Fruit fly (Drosophila melanogaster) whole organism, embryonic: ENCODE measurements around the gene CG12010.
A peak's percentile ranks its signal among the peaks of the same experiment; 100 is the strongest.

Experiments
- Atf6 ChIP-seq: fragments of 200-800 bp; sonication (Bioruptor generic); IDR thresholded peaks from 2 replicates; pipeline ENCODE4 v1.3.6; 2022; ENCODE audit warnings: missing biosample characterization, missing genetic modification characterization
- Bdp1 ChIP-seq: fragments of 200-800 bp; sonication (Bioruptor generic); optimal IDR thresholded peaks from 3 replicates; lab custom pipeline; 2016; ENCODE audit warnings: missing biosample characterization, missing genetic modification characterization
- C15 ChIP-seq: fragments of 200-800 bp; sonication (Bioruptor generic); IDR thresholded peaks from 3 replicates; pipeline ENCODE4 v1.3.6; 2022; ENCODE audit warnings: missing biosample characterization, missing genetic modification characterization
- CG1233 ChIP-seq: fragments of 200-800 bp; sonication (Bioruptor generic); optimal IDR thresholded peaks from 4 replicates; lab custom pipeline; 2018; ENCODE audit warnings: missing biosample characterization, mild to moderate bottlenecking, missing genetic modification characterization
- CG12942 ChIP-seq: fragments of 200-800 bp; sonication (Bioruptor generic); optimal IDR thresholded peaks from 3 replicates; lab custom pipeline; 2016; ENCODE audit warnings: missing biosample characterization, missing genetic modification characterization
- CG16779 ChIP-seq: fragments of 200-800 bp; sonication (Bioruptor generic); IDR thresholded peaks from 2 replicates; pipeline ENCODE4 v1.3.6; 2022; ENCODE audit warnings: missing biosample characterization, missing genetic modification characterization
- CG17829 ChIP-seq: fragments of 200-800 bp; optimal IDR thresholded peaks from 2 replicates; lab custom pipeline; 2019; ENCODE audit warnings: missing biosample characterization, mild to moderate bottlenecking, missing genetic modification characterization, moderate library complexity
- CG18476 ChIP-seq: fragments of 200-800 bp; sonication (Bioruptor generic); optimal IDR thresholded peaks from 2 replicates; lab custom pipeline; 2016; ENCODE audit warnings: missing biosample characterization, mild to moderate bottlenecking, missing genetic modification characterization
- CG30403 ChIP-seq: fragments of 200-800 bp; sonication (Bioruptor generic); optimal IDR thresholded peaks from 3 replicates; lab custom pipeline; 2016; ENCODE audit warnings: missing biosample characterization, missing genetic modification characterization
- CG34224 ChIP-seq: fragments of 200-800 bp; sonication (Bioruptor generic); IDR thresholded peaks from 3 replicates; pipeline ENCODE4 v1.3.6; 2022; ENCODE audit warnings: missing biosample characterization, missing genetic modification characterization; ENCODE audit not compliant: partially characterized antibody
- CG34376 ChIP-seq: fragments of 200-800 bp; sonication (Bioruptor generic); optimal IDR thresholded peaks from 2 replicates; lab custom pipeline; 2018; ENCODE audit warnings: missing biosample characterization, mild to moderate bottlenecking, missing genetic modification characterization
- CG3726 ChIP-seq: fragments of 200-800 bp; sonication (Bioruptor generic); IDR thresholded peaks from 3 replicates; pipeline ENCODE4, ENCODE4 v1.3.6; 2022; ENCODE audit warnings: missing biosample characterization, missing genetic modification characterization
- CG4730 ChIP-seq: fragments of 200-800 bp; sonication (Bioruptor generic); IDR thresholded peaks from 2 replicates; pipeline ENCODE4 v1.3.6; 2022; ENCODE audit warnings: missing biosample characterization, missing genetic modification characterization
- CG5180 ChIP-seq: fragments of 200-800 bp; sonication (Bioruptor generic); optimal IDR thresholded peaks from 3 replicates; lab custom pipeline; 2017; ENCODE audit warnings: missing biosample characterization, missing genetic modification characterization, mild to moderate bottlenecking, moderate library complexity, missing genetic modification reagents
- CG6175 ChIP-seq: fragments of 200-800 bp; sonication (Bioruptor generic); IDR thresholded peaks from 3 replicates; pipeline ENCODE4 v1.3.6; 2022; ENCODE audit warnings: missing biosample characterization, missing genetic modification characterization
- CG7928 ChIP-seq: fragments of 200-800 bp; sonication (Bioruptor generic); optimal IDR thresholded peaks from 2 replicates; lab custom pipeline; 2017; ENCODE audit warnings: missing biosample characterization, mild to moderate bottlenecking, missing genetic modification characterization
- CG7987 ChIP-seq: fragments of 200-800 bp; sonication (Bioruptor generic); optimal IDR thresholded peaks from 2 replicates; lab custom pipeline; 2018; ENCODE audit warnings: missing biosample characterization, mild to moderate bottlenecking, missing genetic modification characterization, moderate library complexity
- CG9609 ChIP-seq: fragments of 200-800 bp; sonication (Bioruptor generic); optimal IDR thresholded peaks from 3 replicates; lab custom pipeline; 2016; ENCODE audit warnings: missing biosample characterization, missing genetic modification characterization
- E2f1 ChIP-seq: fragments of 200-800 bp; sonication (Bioruptor generic); IDR thresholded peaks from 2 replicates; pipeline ENCODE4 v1.3.6; 2022; ENCODE audit warnings: missing biosample characterization, missing genetic modification characterization
- HLH3B ChIP-seq: fragments of 200-800 bp; sonication (Bioruptor generic); IDR thresholded peaks from 2 replicates; pipeline ENCODE4 v1.3.6; 2022; ENCODE audit warnings: missing biosample characterization, missing genetic modification characterization
- HLHmδ ChIP-seq: fragments of 200-800 bp; sonication (Bioruptor generic); optimal IDR thresholded peaks from 2 replicates; lab custom pipeline; 2018; ENCODE audit warnings: missing biosample characterization, mild to moderate bottlenecking, missing genetic modification characterization, moderate library complexity
- Hey ChIP-seq: fragments of 200-800 bp; sonication (Bioruptor generic); optimal IDR thresholded peaks from 3 replicates; lab custom pipeline; 2018; ENCODE audit warnings: missing biosample characterization, mild to moderate bottlenecking, missing genetic modification characterization
- HmgD ChIP-seq: fragments of 200-800 bp; sonication (Bioruptor generic); optimal IDR thresholded peaks from 3 replicates; lab custom pipeline; 2016; ENCODE audit warnings: missing biosample characterization, missing genetic modification characterization
- Meics ChIP-seq: fragments of 200-800 bp; sonication (Bioruptor generic); optimal IDR thresholded peaks from 2 replicates; lab custom pipeline; 2017; ENCODE audit warnings: missing biosample characterization, mild to moderate bottlenecking, missing genetic modification characterization
- NFAT ChIP-seq: fragments of 200-800 bp; sonication (Bioruptor generic); IDR thresholded peaks from 2 replicates; pipeline ENCODE4 v1.3.6; 2022; ENCODE audit warnings: missing biosample characterization, missing genetic modification characterization
- Nf-YC ChIP-seq: fragments of 200-800 bp; optimal IDR thresholded peaks from 3 replicates; lab custom pipeline; 2019; ENCODE audit warnings: missing biosample characterization, mild to moderate bottlenecking, missing genetic modification characterization, moderate library complexity
- Ravus ChIP-seq: fragments of 200-800 bp; sonication (Bioruptor generic); IDR thresholded peaks from 2 replicates; pipeline ENCODE4 v1.3.6; 2022; ENCODE audit warnings: missing biosample characterization, missing genetic modification characterization
- Sin3A ChIP-seq: fragments of >200 bp; optimal IDR thresholded peaks from 2 replicates; lab custom pipeline; 2018
- Stat92E ChIP-seq, 3 experiments: fragments of >200 bp in 2 of 3; fragments of 200-800 bp in 1 of 3; sonication (Bioruptor generic) in 1 of 3; optimal IDR thresholded peaks; 2 replicates each; lab custom pipeline; 2017 to 2019; ENCODE audit warnings: missing biosample characterization in 3 of 3, missing genetic modification characterization in 3 of 3, mild to moderate bottlenecking in 1 of 3, moderate library complexity in 1 of 3
- ash1 ChIP-seq: fragments of 200-800 bp; sonication (Bioruptor generic); optimal IDR thresholded peaks from 2 replicates; lab custom pipeline; 2018; ENCODE audit warnings: missing biosample characterization, mild to moderate bottlenecking, missing genetic modification characterization
- bowl ChIP-seq: fragments of 200-800 bp; sonication (Bioruptor generic); IDR thresholded peaks from 2 replicates; pipeline ENCODE4 v1.3.6; 2022; ENCODE audit warnings: missing biosample characterization, missing genetic modification characterization
- br ChIP-seq: fragments of >200 bp; optimal IDR thresholded peaks from 2 replicates; lab custom pipeline; 2017
- chn ChIP-seq: fragments of 200-800 bp; sonication (Bioruptor generic); optimal IDR thresholded peaks from 2 replicates; lab custom pipeline; 2016; ENCODE audit warnings: missing biosample characterization, missing genetic modification characterization
- danr ChIP-seq: fragments of 200-800 bp; sonication (Bioruptor generic); IDR thresholded peaks from 2 replicates; pipeline ENCODE4 v1.3.6; 2022; ENCODE audit warnings: missing biosample characterization, missing genetic modification characterization
- dysf ChIP-seq: fragments of 200-800 bp; sonication (Bioruptor generic); IDR thresholded peaks from 3 replicates; pipeline ENCODE4 v1.3.6; 2022; ENCODE audit warnings: missing biosample characterization, missing genetic modification characterization
- esg ChIP-seq: fragments of 200-800 bp; sonication (Bioruptor generic); conservative IDR thresholded peaks from 2 replicates; pipeline ENCODE4 v1.3.6; 2022; ENCODE audit warnings: missing biosample characterization, missing genetic modification characterization
- ewg ChIP-seq: fragments of 200-800 bp; sonication (Bioruptor generic); optimal IDR thresholded peaks from 3 replicates; lab custom pipeline; 2017; ENCODE audit warnings: mild to moderate bottlenecking, missing biosample characterization, missing genetic modification reagents, missing genetic modification characterization
- fd3F ChIP-seq: fragments of 200-800 bp; sonication (Bioruptor generic); optimal IDR thresholded peaks from 2 replicates; lab custom pipeline; 2018; ENCODE audit warnings: missing biosample characterization, mild to moderate bottlenecking, missing genetic modification characterization, moderate library complexity
- gro ChIP-seq: fragments of 200-800 bp; sonication (Bioruptor generic); optimal IDR thresholded peaks from 2 replicates; lab custom pipeline; 2016; ENCODE audit warnings: missing biosample characterization, missing genetic modification characterization
- hb ChIP-seq: fragments of 200-800 bp; sonication (Bioruptor generic); IDR thresholded peaks from 3 replicates; pipeline ENCODE4 v1.3.6; 2022; ENCODE audit warnings: missing biosample characterization, missing genetic modification characterization; ENCODE audit not compliant: partially characterized antibody
- lbe ChIP-seq: fragments of 200-800 bp; sonication (Bioruptor generic); optimal IDR thresholded peaks from 2 replicates; lab custom pipeline; 2016; ENCODE audit warnings: missing biosample characterization, mild to moderate bottlenecking, missing genetic modification characterization
- lola ChIP-seq, 3 experiments: fragments of >200 bp in 2 of 3; fragments of 200-800 bp in 1 of 3; sonication (Bioruptor generic) in 1 of 3; optimal IDR thresholded peaks; 2 replicates each; lab custom pipeline; 2017 to 2019; ENCODE audit warnings: missing biosample characterization in 3 of 3, missing genetic modification characterization in 3 of 3, mild to moderate bottlenecking in 1 of 3, moderate library complexity in 1 of 3
- peb ChIP-seq: fragments of 200-800 bp; sonication (Bioruptor generic); IDR thresholded peaks from 2 replicates; pipeline ENCODE4 v1.3.6; 2022; ENCODE audit warnings: missing biosample characterization, missing genetic modification characterization
- row ChIP-seq: fragments of 200-800 bp; sonication (Bioruptor generic); IDR thresholded peaks from 3 replicates; pipeline ENCODE4 v1.3.6; 2022; ENCODE audit warnings: missing biosample characterization, missing genetic modification characterization
- scrt ChIP-seq: fragments of 200-800 bp; sonication (Bioruptor generic); optimal IDR thresholded peaks from 2 replicates; lab custom pipeline; 2018; ENCODE audit warnings: missing biosample characterization, mild to moderate bottlenecking, missing genetic modification characterization, moderate library complexity
- stc ChIP-seq: fragments of 200-800 bp; sonication (Bioruptor generic); IDR thresholded peaks from 2 replicates; pipeline ENCODE4 v1.3.6; 2022; ENCODE audit warnings: missing biosample characterization, missing genetic modification characterization
- tin ChIP-seq: fragments of 200-800 bp; sonication (Bioruptor generic); optimal IDR thresholded peaks from 3 replicates; lab custom pipeline; 2016; ENCODE audit warnings: missing biosample characterization, missing genetic modification characterization
- tx ChIP-seq: fragments of 200-800 bp; sonication (Bioruptor generic); optimal IDR thresholded peaks from 2 replicates; lab custom pipeline; 2016; ENCODE audit warnings: missing biosample characterization, missing genetic modification characterization
- usp ChIP-seq: fragments of >200 bp; optimal IDR thresholded peaks from 2 replicates; lab custom pipeline; 2017; ENCODE audit warnings: missing biosample characterization, missing genetic modification characterization
- yki ChIP-seq: fragments of >200 bp; optimal IDR thresholded peaks from 3 replicates; lab custom pipeline; 2018

The CG12010 gene

DNA sequence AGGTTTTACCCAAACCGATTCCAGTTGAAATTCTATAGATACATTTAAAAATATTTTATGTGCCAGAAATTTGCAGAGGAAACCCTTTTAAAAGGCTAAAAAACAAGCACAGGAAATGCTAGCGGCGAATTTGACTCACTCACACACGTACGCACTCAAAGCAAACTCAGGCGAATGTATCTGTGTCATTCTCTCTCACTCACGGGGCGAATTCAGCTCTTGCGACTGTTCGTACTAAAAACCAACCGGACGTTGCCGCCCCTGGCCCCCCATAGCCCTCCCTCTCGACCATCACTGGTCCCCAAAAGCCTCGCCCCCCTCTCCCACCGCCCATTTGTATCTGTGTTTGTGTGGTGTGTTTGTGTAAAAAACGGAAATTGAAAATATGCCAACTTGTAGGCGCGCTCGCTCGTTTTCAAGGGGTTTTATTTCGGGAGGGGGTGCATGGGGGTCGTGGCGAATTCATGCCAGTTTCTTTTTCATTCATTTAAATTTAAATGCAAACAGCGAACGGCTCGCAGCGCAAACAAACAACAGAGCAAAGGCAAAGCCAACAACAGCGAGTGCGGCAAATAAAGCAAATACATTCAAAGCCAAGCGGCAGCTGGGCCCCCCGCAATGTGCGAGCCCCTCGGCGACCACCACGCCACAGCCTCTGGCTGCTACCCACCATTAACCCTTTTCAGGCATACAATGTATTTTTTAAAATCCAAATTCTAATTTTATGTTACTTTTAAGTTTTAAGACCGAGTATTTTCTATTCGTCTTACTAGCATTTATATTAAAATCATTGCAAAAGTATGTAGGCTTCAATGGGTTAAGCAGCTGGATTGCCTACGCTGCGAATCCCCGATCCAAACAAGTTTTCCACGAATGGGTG is 44.4 kb downstream of the CG12010 start (continued):
- TF ChIP-seq br (lab: Kevin White, UChicago) (no peak), CG3726 (no peak), CG16779 (GFP tag; lab: Robert Waterston, UW) (peak; percentile 74), CG9609 (peak; percentile 67), CG1233 (GFP tag; lab: Kevin White, UChicago) (peak; percentile 40), peb (peak; percentile 39; the same call in 1 of the 2 replicates), esg (GFP tag; lab: Robert Waterston, UW) (peak; percentile 79), lola (GFP tag; optimal IDR thresholded peaks at IDR 0.05; lab: Kevin White, UChicago) (peak in 1 of 3 experiments; percentile 8), Sin3A (lab: Kevin White, UChicago) (no peak), Bdp1 (GFP tag; lab: Kevin White, UChicago) (peak; percentile 41), row (peak; percentile 85), Ravus (GFP tag; lab: Robert Waterston, UW) (peak; percentile 58), danr (GFP tag; lab: Robert Waterston, UW) (peak; percentile 63; the same call in 1 of the 2 replicates), tx (GFP tag; lab: Kevin White, UChicago) (peak; percentile 55), ewg (GFP tag; lab: Kevin White, UChicago) (peak; percentile 19), fd3F (peak; percentile 36), Atf6 (GFP tag; lab: Robert Waterston, UW) (peak; percentile 80), CG12942 (peak; percentile 14), HLHmδ (GFP tag; lab: Kevin White, UChicago) (peak; percentile 88), C15 (GFP tag; lab: Robert Waterston, UW) (peak; percentile 71; the same call in 2 of the 3 replicates), Hey (tag; lab: Kevin White, UChicago) (peak; percentile 86), CG5180 (GFP tag; lab: Kevin White, UChicago) (peak; percentile 72), CG7928 (GFP tag; lab: Kevin White, UChicago) (peak; percentile 51), yki (no peak), CG7987 (peak; percentile 84), HLH3B (peak; percentile 87), Meics (GFP tag; lab: Kevin White, UChicago) (peak; percentile 79), CG34224 (GFP tag; lab: Robert Waterston, UW) (no peak), tin (no peak), stc (GFP tag; lab: Robert Waterston, UW) (peak; percentile 69), Stat92E (GFP tag; optimal IDR thresholded peaks at IDR 0.05; lab: Kevin White, UChicago) (no peak), ash1 (GFP tag; lab: Kevin White, UChicago) (peak; percentile 90), NFAT (GFP tag; lab: Robert Waterston, UW) (peak; percentile 80), hb (GFP tag; lab: Robert Waterston, UW) (no peak), HmgD (no peak), gro (peak; percentile 80), bowl (peak; percentile 68), chn (GFP tag; lab: Kevin White, UChicago) (peak; percentile 59), lbe (GFP tag; lab: Kevin White, UChicago) (no peak), CG4730 (GFP tag; lab: Robert Waterston, UW) (peak; percentile 66), CG6175 (GFP tag; lab: Robert Waterston, UW) (peak; percentile 79; the same call in 2 of the 3 replicates), Nf-YC (tag; lab: Kevin White, UChicago) (peak; percentile 69), scrt (GFP tag; lab: Kevin White, UChicago) (peak; percentile 70), CG30403 (GFP tag; lab: Kevin White, UChicago) (peak; percentile 48), E2f1 (GFP tag; lab: Robert Waterston, UW) (peak; percentile 85), CG34376 (peak; percentile 93), CG17829 (tag; lab: Kevin White, UChicago) (peak; percentile 3), usp (GFP tag; lab: Kevin White, UChicago) (no peak), dysf (peak; percentile 86; the same call in 2 of the 3 replicates), CG18476 (GFP tag; lab: Kevin White, UChicago) (peak; percentile 77)
